Fruit fly (Drosophila melanogaster) whole organism, pupa: ENCODE results near the gene daed.

ENCODE experiments used
- CG15710 ChIP-seq: fragments of 200-800 bp; sonication (Bioruptor generic); optimal IDR thresholded peaks from 2 replicates; lab custom pipeline; 2018; ENCODE audit warnings: missing biosample characterization, mild to moderate bottlenecking, missing genetic modification characterization, moderate library complexity
- EcR ChIP-seq: fragments of 200-800 bp; sonication (Bioruptor generic); optimal IDR thresholded peaks from 3 replicates; lab custom pipeline; 2019; ENCODE audit warnings: missing biosample characterization, missing genetic modification characterization, mild to moderate bottlenecking, moderate library complexity, missing genetic modification reagents
- fd96Ca ChIP-seq: fragments of 200-800 bp; sonication (Bioruptor generic); IDR thresholded peaks from 3 replicates; pipeline ENCODE4 v1.3.6; 2022; ENCODE audit warnings: missing biosample characterization, missing genetic modification characterization
- rn ChIP-seq: fragments of 200-800 bp; sonication (Bioruptor generic); IDR thresholded peaks from 2 replicates; pipeline ENCODE4 v1.3.6; 2022; ENCODE audit warnings: missing biosample characterization, missing genetic modification characterization

DNA sequence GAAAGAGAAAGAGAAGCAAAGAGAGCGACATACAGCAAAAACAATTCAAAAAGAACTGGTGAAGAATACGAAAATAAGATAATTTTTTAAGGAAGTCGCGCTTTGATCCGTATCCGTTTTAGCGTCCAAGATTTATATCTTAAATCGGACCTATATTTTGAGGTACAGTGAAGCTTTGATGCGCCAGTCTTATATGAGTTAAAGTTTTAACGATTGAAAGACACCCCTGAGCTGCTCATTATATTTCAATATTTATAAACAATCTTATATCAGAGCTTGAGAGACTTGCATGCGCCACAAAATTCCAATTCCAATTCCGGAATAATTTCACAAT, 37.3 kb downstream of the daed start:
- no peak for TF ChIP-seq EcR (GFP tag; lab: Kevin White, UChicago)
- no peak for TF ChIP-seq fd96Ca
- TF ChIP-seq rn (GFP tag; lab: Robert Waterston, UW), result no peak
- TF ChIP-seq CG15710 (tag; lab: Kevin White, UChicago), result no peak
